Worm (Caenorhabditis elegans) whole organism, L1 larva: ENCODE data around the gene clec-88.

Experiments
- C04F5.9 ChIP-seq: sonication (generic microtip); optimal IDR thresholded peaks from 2 replicates; lab custom pipeline; 2016; ENCODE audit warnings: missing genetic modification characterization, missing compliant biosample characterization
- aha-1 ChIP-seq: fragments of 150-350 bp; optimal IDR thresholded peaks from 2 replicates; lab custom pipeline; 2014; ENCODE audit warnings: missing biosample characterization, missing genetic modification characterization
- aly-2 ChIP-seq: fragments of 150-350 bp; optimal IDR thresholded peaks from 2 replicates; lab custom pipeline; 2014; ENCODE audit warnings: missing biosample characterization, missing genetic modification characterization
- blmp-1 ChIP-seq: fragments of 150-350 bp; optimal IDR thresholded peaks from 2 replicates; lab custom pipeline; 2014; ENCODE audit warnings: missing biosample characterization, missing genetic modification characterization
- ceh-88 ChIP-seq: fragments of 200-800 bp; sonication (Bioruptor generic); IDR thresholded peaks from 2 replicates; pipeline ENCODE4 v1.3.6; 2022; ENCODE audit warnings: missing genetic modification characterization, missing compliant biosample characterization
- ces-1 ChIP-seq: fragments of 150-350 bp; optimal IDR thresholded peaks from 2 replicates; lab custom pipeline; 2014; ENCODE audit warnings: missing biosample characterization, missing genetic modification reagents, missing genetic modification characterization
- dpl-1 ChIP-seq, 3 experiments: fragments of 150-350 bp in 2 of 3; sonication (generic microtip) in 1 of 3; optimal IDR thresholded peaks; 2 replicates each; lab custom pipeline; 2014 to 2017; ENCODE audit warnings: missing biosample characterization in 3 of 3, missing genetic modification characterization in 3 of 3, missing genetic modification reagents in 3 of 3
- dsc-1 ChIP-seq: sonication (generic microtip); optimal IDR thresholded peaks from 2 replicates; lab custom pipeline; 2016; ENCODE audit warnings: mild to moderate bottlenecking, missing genetic modification characterization, missing compliant biosample characterization
- efl-3 ChIP-seq: fragments of 200-800 bp; sonication (Bioruptor generic); optimal IDR thresholded peaks from 2 replicates; lab custom pipeline; 2018; ENCODE audit warnings: mild to moderate bottlenecking, missing genetic modification characterization, missing compliant biosample characterization
- egl-13 ChIP-seq: sonication (generic microtip); optimal IDR thresholded peaks from 2 replicates; lab custom pipeline; 2016; ENCODE audit warnings: missing genotype, missing genetic modification reagents, missing genetic modification characterization, missing compliant biosample characterization
- elt-2 ChIP-seq: sonication (generic microtip); optimal IDR thresholded peaks from 2 replicates; lab custom pipeline; 2016; ENCODE audit warnings: missing genetic modification characterization, mild to moderate bottlenecking, inconsistent platforms, missing compliant biosample characterization, missing genetic modification reagents
- ets-5 ChIP-seq: fragments of 200-800 bp; sonication (Bioruptor generic); IDR thresholded peaks from 2 replicates; pipeline ENCODE4 v1.3.6; 2022; ENCODE audit warnings: missing genetic modification characterization, missing compliant biosample characterization
- fkh-10 ChIP-seq: sonication (generic microtip); optimal IDR thresholded peaks from 2 replicates; lab custom pipeline; 2017; ENCODE audit warnings: missing biosample characterization, missing genetic modification reagents, missing genetic modification characterization
- fkh-8 ChIP-seq: sonication (generic microtip); optimal IDR thresholded peaks from 2 replicates; lab custom pipeline; 2016; ENCODE audit warnings: mild to moderate bottlenecking, missing genetic modification characterization, missing compliant biosample characterization
- hlh-4 ChIP-seq: sonication (generic microtip); optimal IDR thresholded peaks from 2 replicates; lab custom pipeline; 2016; ENCODE audit warnings: mild to moderate bottlenecking, missing genetic modification characterization, missing compliant biosample characterization
- hpl-2 ChIP-seq: fragments of 150-350 bp; optimal IDR thresholded peaks from 2 replicates; lab custom pipeline; 2014; ENCODE audit warnings: missing biosample characterization, missing genetic modification reagents, missing genetic modification characterization
- irx-1 ChIP-seq: sonication (generic microtip); optimal IDR thresholded peaks from 2 replicates; lab custom pipeline; 2016; ENCODE audit warnings: missing genetic modification characterization, missing compliant biosample characterization
- lin-15B ChIP-seq: fragments of 150-350 bp; sonication (generic microtip); optimal IDR thresholded peaks from 3 replicates; lab custom pipeline; 2014; ENCODE audit warnings: missing biosample characterization, missing genetic modification characterization
- lsy-2 ChIP-seq, 2 experiments: fragments of 150-350 bp; optimal IDR thresholded peaks; 2 replicates each; lab custom pipeline; 2014; ENCODE audit warnings: missing biosample characterization in 2 of 2, missing genetic modification characterization in 2 of 2
- nhr-19 ChIP-seq: fragments of 200-800 bp; sonication (Bioruptor generic); conservative IDR thresholded peaks from 2 replicates; pipeline ENCODE4 v1.3.6; 2022; ENCODE audit warnings: missing genetic modification characterization, missing compliant biosample characterization
- nhr-28 ChIP-seq: fragments of 150-350 bp; optimal IDR thresholded peaks from 2 replicates; lab custom pipeline; 2014; ENCODE audit warnings: missing biosample characterization, missing genetic modification characterization
- nhr-71 ChIP-seq: sonication (generic microtip); optimal IDR thresholded peaks from 2 replicates; lab custom pipeline; 2016; ENCODE audit warnings: mild to moderate bottlenecking, missing genetic modification characterization, moderate library complexity, missing compliant biosample characterization
- nhr-77 ChIP-seq: fragments of 150-350 bp; optimal IDR thresholded peaks from 2 replicates; lab custom pipeline; 2014; ENCODE audit warnings: missing biosample characterization, missing genetic modification characterization
- rnt-1 ChIP-seq: sonication (generic microtip); optimal IDR thresholded peaks from 2 replicates; lab custom pipeline; 2016; ENCODE audit warnings: mild to moderate bottlenecking, missing genetic modification characterization, moderate library complexity, missing compliant biosample characterization
- skn-1 ChIP-seq: fragments of 150-350 bp; optimal IDR thresholded peaks from 2 replicates; lab custom pipeline; 2014; ENCODE audit warnings: missing biosample characterization, missing genetic modification characterization
- snpc-4 ChIP-seq: fragments of 150-350 bp; optimal IDR thresholded peaks from 2 replicates; lab custom pipeline; 2014; ENCODE audit warnings: missing biosample characterization, missing genetic modification characterization
- snu-23 ChIP-seq: sonication (generic microtip); optimal IDR thresholded peaks from 2 replicates; lab custom pipeline; 2016; ENCODE audit warnings: missing genetic modification characterization, missing compliant biosample characterization
- sox-4 ChIP-seq: sonication (generic microtip); optimal IDR thresholded peaks from 2 replicates; lab custom pipeline; 2016; ENCODE audit warnings: missing genetic modification characterization, missing compliant biosample characterization
- swsn-7 ChIP-seq: sonication (generic microtip); optimal IDR thresholded peaks from 2 replicates; lab custom pipeline; 2016; ENCODE audit warnings: missing genetic modification characterization, missing compliant biosample characterization
- unc-130 ChIP-seq: fragments of 150-350 bp; optimal IDR thresholded peaks from 2 replicates; lab custom pipeline; 2017; ENCODE audit warnings: missing biosample characterization, missing genetic modification characterization, inconsistent platforms
- unc-30 ChIP-seq: sonication (generic microtip); optimal IDR thresholded peaks from 2 replicates; lab custom pipeline; 2017; ENCODE audit warnings: missing biosample characterization, missing genetic modification characterization
- unc-62 ChIP-seq: fragments of 150-350 bp; optimal IDR thresholded peaks from 2 replicates; lab custom pipeline; 2014; ENCODE audit warnings: missing biosample characterization, missing genetic modification reagents, missing genetic modification characterization
- zip-4 ChIP-seq: fragments of 200-800 bp; sonication (Bioruptor generic); optimal IDR thresholded peaks from 2 replicates; lab custom pipeline; 2018; ENCODE audit warnings: mild to moderate bottlenecking, missing genetic modification characterization, moderate library complexity, missing compliant biosample characterization

Gene clec-88

ce11 chrII:6394037-6394436 lies 28.5 kb downstream of the clec-88 start:
- TF ChIP-seq C04F5.9 (no peak), rnt-1 (tag; lab: Kevin White, UChicago) (peak; percentile 24), ces-1 (no peak)
- TF ChIP-seq, all 84 proteins: peak for 1

DNA sequence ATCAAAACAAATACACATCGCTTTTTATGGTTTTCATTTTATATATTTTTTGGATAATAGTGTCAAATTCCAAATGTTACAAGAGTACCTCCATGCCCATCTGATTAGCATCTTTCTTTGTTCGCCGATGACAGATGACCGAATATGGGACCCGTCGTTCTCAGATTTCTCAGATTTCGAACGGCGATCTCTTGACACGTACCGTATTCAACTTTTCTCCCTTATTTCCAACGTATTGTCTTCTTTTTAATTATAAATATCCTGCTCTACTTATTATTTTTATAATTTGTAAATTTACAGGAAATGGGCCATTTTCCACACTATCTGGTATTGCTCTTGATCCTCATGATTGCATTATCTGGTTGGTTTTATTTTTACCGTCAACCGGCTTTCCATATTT lies 32.9 kb downstream of the clec-88 start, which contains the start of gene zig-10:
Gene zig-10 (plus strand): TSS at position 301 of the 400 bp plus-strand sequence.
- TF ChIP-seq unc-62 (GFP tag; lab: Kevin White, UChicago): no peak
- no peak for TF ChIP-seq zip-4 (GFP tag; lab: Kevin White, UChicago)

DNA sequence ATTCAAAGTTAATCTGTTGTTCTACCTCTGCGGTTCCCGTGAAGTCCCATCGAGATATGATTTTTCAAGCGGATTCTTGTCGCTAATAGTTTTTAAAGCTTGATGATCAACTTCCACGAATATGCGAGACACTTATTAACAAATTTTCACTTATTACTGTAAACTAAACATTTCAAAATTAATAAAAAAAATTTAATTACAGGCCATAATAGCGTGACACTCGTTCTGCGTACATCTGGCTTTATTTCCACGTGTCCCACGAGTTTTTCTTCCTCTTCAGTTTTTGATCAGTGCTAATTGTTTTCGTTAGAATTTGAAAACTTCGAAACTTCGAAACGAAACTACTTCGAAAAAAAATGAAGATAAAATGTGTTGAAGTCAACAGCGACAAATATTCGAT lies 36.1 kb downstream of the clec-88 start, which contains the start of gene btb-2:
Gene btb-2 (plus strand): TSS at position 301 of the 400 bp plus-strand sequence.
- no peak for TF ChIP-seq hlh-4
- no peak for TF ChIP-seq ets-5 (GFP tag; lab: Robert Waterston, UW)
- TF ChIP-seq skn-1 (tag; lab: Kevin White, UChicago): no peak
- TF ChIP-seq nhr-28 (tag; lab: Kevin White, UChicago): no peak
- TF ChIP-seq nhr-71 (tag; lab: Kevin White, UChicago): no peak
- no peak for TF ChIP-seq elt-2
- no peak for TF ChIP-seq efl-3 (GFP tag; lab: Kevin White, UChicago)
- no peak for TF ChIP-seq nhr-77 (tag; lab: Kevin White, UChicago)
- TF ChIP-seq irx-1 (tag; lab: Kevin White, UChicago): no peak
- no peak for TF ChIP-seq egl-13 (tag; lab: Kevin White, UChicago)
- TF ChIP-seq fkh-10 (GFP tag; lab: Kevin White, UChicago): no peak
- no peak for TF ChIP-seq fkh-8
- no peak for TF ChIP-seq unc-30 (tag; lab: Kevin White, UChicago)
- TF ChIP-seq zip-4 (GFP tag; lab: Kevin White, UChicago): no peak
- TF ChIP-seq sox-4 (tag; lab: Kevin White, UChicago): no peak
- no peak for TF ChIP-seq aly-2 (tag; lab: Kevin White, UChicago)
- no peak for TF ChIP-seq hpl-2 (GFP tag; lab: Kevin White, UChicago)

DNA sequence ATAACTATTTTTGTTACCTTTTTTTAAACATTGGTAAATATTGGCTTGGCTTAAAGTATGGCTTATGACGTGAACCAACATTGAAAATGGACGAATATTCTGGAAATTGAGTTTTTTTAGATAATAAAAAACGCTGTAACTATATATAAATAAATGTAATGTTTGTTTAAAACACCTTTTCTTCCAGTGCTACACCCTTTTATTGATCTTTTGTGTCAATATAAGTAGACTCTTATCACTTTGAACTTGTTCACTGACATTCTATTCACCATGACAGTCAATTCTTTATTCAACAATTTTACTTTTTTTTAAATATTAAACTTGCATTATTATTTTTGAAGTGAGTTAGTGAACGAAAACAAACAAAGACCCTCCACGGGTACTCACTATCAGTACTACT lies 37.7 kb downstream of the clec-88 start, which contains the start of gene T25D10.1:
Gene T25D10.1 (plus strand): TSS at position 169 of the 400 bp plus-strand sequence.
- peak; percentile 37 for TF ChIP-seq elt-2
- TF ChIP-seq aha-1 (tag; lab: Kevin White, UChicago): no peak

ce11 chrII:6407279-6407678 lies 41.8 kb downstream of the clec-88 start, which contains the start of gene spp-11:
Gene spp-11 (minus strand): TSS chrII:6407379.
- no peak for TF ChIP-seq snu-23 (GFP tag; lab: Kevin White, UChicago)
- no peak for TF ChIP-seq snpc-4
- TF ChIP-seq dpl-1 (GFP tag; optimal IDR thresholded peaks at IDR 0.05; lab: Kevin White, UChicago): no peak
- TF ChIP-seq dsc-1 (tag; lab: Kevin White, UChicago): no peak
- no peak for TF ChIP-seq unc-130 (tag; lab: Kevin White, UChicago)
- TF ChIP-seq efl-3 (GFP tag; lab: Kevin White, UChicago): no peak
- no peak for TF ChIP-seq lsy-2 (tag; optimal IDR thresholded peaks at IDR 0.05; lab: Kevin White, UChicago)
- no peak for TF ChIP-seq lin-15B (tag; lab: Kevin White, UChicago)
- TF ChIP-seq swsn-7 (tag; lab: Kevin White, UChicago): no peak
- TF ChIP-seq ceh-88: no peak

DNA sequence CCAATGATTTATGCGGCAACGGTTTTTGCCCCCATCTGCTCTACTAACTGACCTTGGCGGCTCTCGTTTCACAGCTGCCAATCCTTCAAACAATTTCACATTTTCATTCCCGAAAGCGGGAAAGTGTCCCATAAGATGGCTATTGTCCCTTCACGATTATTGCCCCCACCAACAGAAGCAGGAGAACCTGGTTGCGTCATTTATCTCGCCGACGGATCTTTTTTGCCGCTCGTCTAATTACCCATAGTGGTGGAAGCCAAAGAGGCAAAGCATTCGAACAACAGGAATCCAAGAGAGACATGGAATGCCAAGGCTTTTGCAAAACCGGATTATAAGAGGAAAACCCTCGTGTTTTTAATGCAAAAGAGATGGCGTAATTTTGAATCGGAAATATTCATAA lies 43.6 kb downstream of the clec-88 start:
- peak; percentile 45 for TF ChIP-seq blmp-1
- no peak for TF ChIP-seq nhr-19
